Worm (Caenorhabditis elegans): ENCODE measurements around the gene gnrr-2.

Gene gnrr-2

ce11 chrV:14443471-14444015 lies 34.7 kb downstream of the gnrr-2 start:
- TF ChIP-seq cnd-1 (tag; optimal IDR thresholded peaks at IDR 0.05) = peak; percentile 16

ce11 chrV:14446453-14446852 lies 37.6 kb downstream of the gnrr-2 start:
- TF ChIP-seq snpc-4 (tag; optimal IDR thresholded peaks at IDR 0.05) (no peak), elt-1 (tag; optimal IDR thresholded peaks at IDR 0.05; ENCODE audit: borderline replicate concordance, insufficient read depth) (no peak), sem-2 (GFP tag; optimal IDR thresholded peaks at IDR 0.05) (no peak), mab-5 (tag; optimal IDR thresholded peaks at IDR 0.05) (no peak)

ce11 chrV:14447240-14447763 lies 38.4 kb downstream of the gnrr-2 start, which contains the start of the genes dlat-1 and fntb-1:
TSS of gene dlat-1 (minus strand) at chrV:14447290.
TSS of gene fntb-1 (plus strand) at chrV:14447651.
- TF ChIP-seq drap-1 (GFP tag; optimal IDR thresholded peaks at IDR 0.05) = no peak
- no peak for TF ChIP-seq unc-62 (GFP tag; optimal IDR thresholded peaks at IDR 0.05)
- no peak for TF ChIP-seq nhr-237 (tag; optimal IDR thresholded peaks at IDR 0.05)
- no peak for TF ChIP-seq sptf-1 (tag; optimal IDR thresholded peaks at IDR 0.05)
- no peak for TF ChIP-seq flh-1 (GFP tag; optimal IDR thresholded peaks at IDR 0.05)
- no peak for TF ChIP-seq ceh-39 (tag; optimal IDR thresholded peaks at IDR 0.05)
- no peak for TF ChIP-seq hlh-1 (tag; optimal IDR thresholded peaks at IDR 0.05)
- TF ChIP-seq ces-1 (GFP tag; optimal IDR thresholded peaks at IDR 0.05) = no peak
- TF ChIP-seq blmp-1 (tag; optimal IDR thresholded peaks at IDR 0.05) = no peak
- no peak for TF ChIP-seq unc-120 (tag; optimal IDR thresholded peaks at IDR 0.05; ENCODE audit: poor library complexity, severe bottlenecking)
- TF ChIP-seq mab-5 (tag; optimal IDR thresholded peaks at IDR 0.05) = no peak

ce11 chrV:14448669-14449068 lies 39.8 kb downstream of the gnrr-2 start:
- TF ChIP-seq unc-120 (tag; optimal IDR thresholded peaks at IDR 0.05; ENCODE audit: poor library complexity, severe bottlenecking) = no peak
- no peak for TF ChIP-seq tbx-8 (GFP tag; optimal IDR thresholded peaks at IDR 0.05)
- no peak for TF ChIP-seq ceh-83 (GFP tag; optimal IDR thresholded peaks at IDR 0.05)
- TF ChIP-seq blmp-1 (tag; optimal IDR thresholded peaks at IDR 0.05) = no peak
- TF ChIP-seq nhr-28 (tag; optimal IDR thresholded peaks at IDR 0.05) = no peak
- TF ChIP-seq cnd-1 (tag; optimal IDR thresholded peaks at IDR 0.05) = no peak
- no peak for TF ChIP-seq nhr-12 (tag; optimal IDR thresholded peaks at IDR 0.05)
- no peak for TF ChIP-seq unc-62 (GFP tag; optimal IDR thresholded peaks at IDR 0.05)
- TF ChIP-seq lsy-2 (tag; optimal IDR thresholded peaks at IDR 0.05) = no peak
- no peak for TF ChIP-seq snpc-4 (tag; optimal IDR thresholded peaks at IDR 0.05)
- TF ChIP-seq mab-5 (tag; optimal IDR thresholded peaks at IDR 0.05) = no peak

ce11 chrV:14449397-14449796 lies 40.5 kb downstream of the gnrr-2 start, which contains the start of gene F23B12.7:
TSS of gene F23B12.7 (plus strand) at chrV:14449697.
- TF ChIP-seq elt-1 (tag; optimal IDR thresholded peaks at IDR 0.05; ENCODE audit: borderline replicate concordance, insufficient read depth) = no peak
- no peak for TF ChIP-seq hlh-1 (tag; optimal IDR thresholded peaks at IDR 0.05)
- TF ChIP-seq snpc-4 (tag; optimal IDR thresholded peaks at IDR 0.05) = no peak
- no peak for TF ChIP-seq pha-4 (tag; optimal IDR thresholded peaks at IDR 0.05)
- no peak for TF ChIP-seq nhr-12 (tag; optimal IDR thresholded peaks at IDR 0.05)
- TF ChIP-seq elt-3 (tag; optimal IDR thresholded peaks at IDR 0.05) = no peak
- no peak for TF ChIP-seq ceh-43 (GFP tag; optimal IDR thresholded peaks at IDR 0.05)
- TF ChIP-seq tbx-8 (GFP tag; optimal IDR thresholded peaks at IDR 0.05) = no peak
- no peak for TF ChIP-seq nhr-76 (tag; optimal IDR thresholded peaks at IDR 0.05)
- TF ChIP-seq ztf-11 (tag; optimal IDR thresholded peaks at IDR 0.05) = no peak
- no peak for TF ChIP-seq cnd-1 (tag; optimal IDR thresholded peaks at IDR 0.05)
- TF ChIP-seq zip-8 (tag; optimal IDR thresholded peaks at IDR 0.05) = no peak
- TF ChIP-seq nhr-2 (tag; optimal IDR thresholded peaks at IDR 0.05) = no peak

ce11 chrV:14456626-14457025 lies 47.8 kb downstream of the gnrr-2 start, which contains the start of gene bmk-1:
TSS of gene bmk-1 (minus strand) at chrV:14456984.
- peak; percentile 35 for TF ChIP-seq lin-13 (tag; optimal IDR thresholded peaks at IDR 0.05)
- TF ChIP-seq nhr-28 (tag; optimal IDR thresholded peaks at IDR 0.05) = no peak
- TF ChIP-seq ztf-11 (tag; optimal IDR thresholded peaks at IDR 0.05) = no peak
- no peak for TF ChIP-seq mab-5 (tag; optimal IDR thresholded peaks at IDR 0.05)

Data from whole organism, mixed stage, embryonic.